Fruit fly (Drosophila melanogaster) whole organism, embryonic: ENCODE measurements around the gene Tm1.
A peak's percentile ranks its signal among the peaks of the same experiment; 100 is the strongest.

ENCODE experiments used
- CG10321 ChIP-seq: fragments of 200-800 bp; sonication (Bioruptor generic); IDR thresholded peaks from 2 replicates; pipeline ENCODE4 v1.3.6; 2022; ENCODE audit warnings: missing biosample characterization, missing genetic modification characterization
- CG11085 ChIP-seq: fragments of 200-800 bp; sonication (Bioruptor generic); IDR thresholded peaks from 2 replicates; pipeline ENCODE4 v1.3.6; 2022; ENCODE audit warnings: missing biosample characterization, missing genetic modification characterization
- CG11247 ChIP-seq: fragments of 200-800 bp; sonication (Bioruptor generic); IDR thresholded peaks from 2 replicates; pipeline ENCODE4 v1.3.6; 2022; ENCODE audit warnings: missing biosample characterization, missing genetic modification characterization
- CG11504 ChIP-seq: fragments of 200-800 bp; sonication (Bioruptor generic); optimal IDR thresholded peaks from 3 replicates; lab custom pipeline; 2019; ENCODE audit warnings: missing biosample characterization, mild to moderate bottlenecking, missing genetic modification characterization, moderate library complexity
- CG11723 ChIP-seq: fragments of 200-800 bp; sonication (Bioruptor generic); optimal IDR thresholded peaks from 2 replicates; lab custom pipeline; 2017; ENCODE audit warnings: missing biosample characterization, mild to moderate bottlenecking, missing genetic modification characterization
- CG1233 ChIP-seq: fragments of 200-800 bp; sonication (Bioruptor generic); optimal IDR thresholded peaks from 4 replicates; lab custom pipeline; 2018; ENCODE audit warnings: missing biosample characterization, mild to moderate bottlenecking, missing genetic modification characterization
- CG14667 ChIP-seq: fragments of 200-800 bp; sonication (Bioruptor generic); IDR thresholded peaks from 2 replicates; pipeline ENCODE4 v1.3.6; 2022; ENCODE audit warnings: missing biosample characterization, missing genetic modification characterization
- CG17385 ChIP-seq: fragments of 200-800 bp; sonication (Bioruptor generic); optimal IDR thresholded peaks from 3 replicates; lab custom pipeline; 2018; ENCODE audit warnings: missing biosample characterization, mild to moderate bottlenecking, missing genetic modification characterization
- CG2120 ChIP-seq: fragments of 200-800 bp; sonication (Bioruptor generic); optimal IDR thresholded peaks from 3 replicates; lab custom pipeline; 2016; ENCODE audit warnings: missing biosample characterization, missing genetic modification characterization
- CG2712 ChIP-seq: fragments of 200-800 bp; optimal IDR thresholded peaks from 3 replicates; lab custom pipeline; 2019; ENCODE audit warnings: missing biosample characterization, mild to moderate bottlenecking, missing genetic modification characterization, moderate library complexity
- CG31365 ChIP-seq: fragments of 200-800 bp; sonication (Bioruptor generic); optimal IDR thresholded peaks from 2 replicates; lab custom pipeline; 2018; ENCODE audit warnings: missing biosample characterization, mild to moderate bottlenecking, missing genetic modification characterization
- CG43689 ChIP-seq: fragments of 200-800 bp; sonication (Bioruptor generic); IDR thresholded peaks from 2 replicates; pipeline ENCODE4 v1.3.6; 2022; ENCODE audit warnings: missing biosample characterization, missing genetic modification characterization
- CG4424 ChIP-seq: fragments of 200-800 bp; sonication (Bioruptor generic); optimal IDR thresholded peaks from 3 replicates; lab custom pipeline; 2016; ENCODE audit warnings: missing biosample characterization, missing genetic modification characterization
- CG4707 ChIP-seq: fragments of 200-800 bp; sonication (Bioruptor generic); optimal IDR thresholded peaks from 2 replicates; lab custom pipeline; 2018; ENCODE audit warnings: missing biosample characterization, mild to moderate bottlenecking, missing genetic modification characterization, moderate library complexity
- CG5180 ChIP-seq: fragments of 200-800 bp; sonication (Bioruptor generic); optimal IDR thresholded peaks from 3 replicates; lab custom pipeline; 2017; ENCODE audit warnings: missing biosample characterization, missing genetic modification characterization, mild to moderate bottlenecking, moderate library complexity, missing genetic modification reagents
- CG6791 ChIP-seq: fragments of 200-800 bp; sonication (Bioruptor generic); IDR thresholded peaks from 3 replicates; pipeline ENCODE4 v1.3.6; 2022; ENCODE audit warnings: missing biosample characterization, missing genetic modification characterization; ENCODE audit not compliant: partially characterized antibody
- CG7839 ChIP-seq: fragments of 200-800 bp; sonication (Bioruptor generic); optimal IDR thresholded peaks from 3 replicates; lab custom pipeline; 2018; ENCODE audit warnings: missing biosample characterization, mild to moderate bottlenecking, missing genetic modification characterization, moderate library complexity
- CG8359 ChIP-seq: fragments of 200-800 bp; sonication (Bioruptor generic); optimal IDR thresholded peaks from 2 replicates; lab custom pipeline; 2017; ENCODE audit warnings: missing biosample characterization, mild to moderate bottlenecking, missing genetic modification characterization, borderline replicate concordance
- CG9727 ChIP-seq: fragments of 200-800 bp; sonication (Bioruptor generic); optimal IDR thresholded peaks from 3 replicates; lab custom pipeline; 2017; ENCODE audit warnings: missing biosample characterization, mild to moderate bottlenecking, missing genetic modification characterization
- Dbx ChIP-seq: fragments of 200-800 bp; sonication (Bioruptor generic); IDR thresholded peaks from 3 replicates; pipeline ENCODE4 v1.3.6; 2022; ENCODE audit warnings: missing biosample characterization, missing genetic modification characterization
- E2f2 ChIP-seq: fragments of 200-800 bp; sonication (Bioruptor generic); IDR thresholded peaks from 2 replicates; pipeline ENCODE4 v1.3.6; 2022; ENCODE audit warnings: missing biosample characterization, missing genetic modification characterization
- GATAe ChIP-seq: fragments of 200-800 bp; sonication (Bioruptor generic); conservative IDR thresholded peaks from 2 replicates; pipeline ENCODE4 v1.3.6; 2022; ENCODE audit warnings: missing biosample characterization, missing genetic modification characterization
- HLH4C ChIP-seq: fragments of 200-800 bp; sonication (Bioruptor generic); IDR thresholded peaks from 3 replicates; pipeline ENCODE4 v1.3.6; 2022; ENCODE audit warnings: missing biosample characterization, missing genetic modification characterization; ENCODE audit not compliant: partially characterized antibody
- HLH54F ChIP-seq: fragments of 200-800 bp; sonication (Bioruptor generic); optimal IDR thresholded peaks from 3 replicates; lab custom pipeline; 2016; ENCODE audit warnings: missing biosample characterization, missing genetic modification characterization
- Lpt ChIP-seq: fragments of >200 bp; optimal IDR thresholded peaks from 2 replicates; lab custom pipeline; 2018; ENCODE audit warnings: missing biosample characterization, missing genetic modification characterization
- Oli ChIP-seq: fragments of 200-800 bp; sonication (Bioruptor generic); optimal IDR thresholded peaks from 2 replicates; lab custom pipeline; 2018; ENCODE audit warnings: missing biosample characterization, mild to moderate bottlenecking, missing genetic modification characterization, moderate library complexity
- Sox100B ChIP-seq: fragments of 200-800 bp; sonication (Bioruptor generic); optimal IDR thresholded peaks from 3 replicates; lab custom pipeline; 2018; ENCODE audit warnings: missing biosample characterization, mild to moderate bottlenecking, missing genetic modification characterization
- Trl ChIP-seq, 3 experiments: fragments of >200 bp in 2 of 3; fragments of 200-800 bp in 1 of 3; sonication (Bioruptor generic) in 1 of 3; optimal IDR thresholded peaks; 2 replicates in 1 of 3; 3 replicates in 2 of 3; lab custom pipeline; 2016 to 2017; ENCODE audit warnings: missing biosample characterization in 1 of 3, missing genetic modification characterization in 1 of 3
- al ChIP-seq: fragments of 200-800 bp; sonication (Bioruptor generic); IDR thresholded peaks from 2 replicates; pipeline ENCODE4 v1.3.6; 2022; ENCODE audit warnings: missing biosample characterization, missing genetic modification characterization
- ap ChIP-seq: fragments of 200-800 bp; sonication (Bioruptor generic); IDR thresholded peaks from 2 replicates; pipeline ENCODE4 v1.3.6; 2022; ENCODE audit warnings: missing biosample characterization, missing genetic modification characterization
- ato ChIP-seq: fragments of 200-800 bp; sonication (Bioruptor generic); IDR thresholded peaks from 2 replicates; pipeline ENCODE4 v1.3.6; 2022; ENCODE audit warnings: missing biosample characterization, missing genetic modification characterization; ENCODE audit not compliant: partially characterized antibody
- az2 ChIP-seq: fragments of 200-800 bp; sonication (Bioruptor generic); optimal IDR thresholded peaks from 3 replicates; lab custom pipeline; 2016; ENCODE audit warnings: missing biosample characterization, missing genetic modification characterization
- cad ChIP-seq: fragments of >200 bp; optimal IDR thresholded peaks from 2 replicates; lab custom pipeline; 2017; ENCODE audit warnings: missing biosample characterization, missing genetic modification characterization
- cato ChIP-seq: fragments of 200-800 bp; sonication (Bioruptor generic); optimal IDR thresholded peaks from 2 replicates; lab custom pipeline; 2016; ENCODE audit warnings: missing biosample characterization, missing genetic modification characterization, borderline replicate concordance
- chm ChIP-seq: fragments of 200-800 bp; sonication (Bioruptor generic); IDR thresholded peaks from 2 replicates; pipeline ENCODE4 v1.3.6; 2022; ENCODE audit warnings: missing biosample characterization, missing genetic modification characterization
- crc ChIP-seq: fragments of 200-800 bp; sonication (Bioruptor generic); optimal IDR thresholded peaks from 2 replicates; lab custom pipeline; 2016; ENCODE audit warnings: missing biosample characterization, missing genetic modification characterization
- gcm ChIP-seq: fragments of 200-800 bp; sonication (Bioruptor generic); optimal IDR thresholded peaks from 2 replicates; lab custom pipeline; 2019; ENCODE audit warnings: missing biosample characterization, mild to moderate bottlenecking, missing genetic modification characterization, moderate library complexity
- her ChIP-seq: fragments of 200-800 bp; sonication (Bioruptor generic); optimal IDR thresholded peaks from 2 replicates; lab custom pipeline; 2016; ENCODE audit warnings: missing biosample characterization, missing genetic modification characterization
- hkb ChIP-seq, 2 experiments: fragments of 200-800 bp in 1 of 2; fragments of >200 bp in 1 of 2; sonication (Bioruptor generic) in 1 of 2; IDR thresholded peaks in 1 of 2; optimal IDR thresholded peaks in 1 of 2; 2 replicates each; pipeline versions ENCODE4 v1.3.6 to Lab custom; 2017 to 2022; ENCODE audit warnings: missing biosample characterization in 1 of 2, missing genetic modification characterization in 1 of 2
- jumu ChIP-seq: fragments of 200-800 bp; sonication (Bioruptor generic); optimal IDR thresholded peaks from 3 replicates; lab custom pipeline; 2016; ENCODE audit warnings: missing biosample characterization, missing genetic modification characterization
- lilli ChIP-seq: fragments of 200-800 bp; sonication (Bioruptor generic); optimal IDR thresholded peaks from 3 replicates; lab custom pipeline; 2016; ENCODE audit warnings: missing biosample characterization, missing genetic modification characterization
- phol ChIP-seq: fragments of 200-800 bp; sonication (Bioruptor generic); optimal IDR thresholded peaks from 3 replicates; lab custom pipeline; 2018; ENCODE audit warnings: missing biosample characterization, mild to moderate bottlenecking, missing genetic modification characterization, moderate library complexity
- prd ChIP-seq, 3 experiments: fragments of >200 bp in 2 of 3; fragments of 200-800 bp in 1 of 3; sonication (Bioruptor generic) in 1 of 3; optimal IDR thresholded peaks in 2 of 3; IDR thresholded peaks in 1 of 3; 2 replicates in 2 of 3; 3 replicates in 1 of 3; pipeline versions ENCODE4 v1.3.6 to Lab custom; 2017 to 2022; ENCODE audit warnings: missing biosample characterization in 1 of 3, missing genetic modification characterization in 1 of 3
- pros ChIP-seq: fragments of 200-800 bp; sonication (Bioruptor generic); optimal IDR thresholded peaks from 3 replicates; lab custom pipeline; 2019; ENCODE audit warnings: missing biosample characterization, mild to moderate bottlenecking, missing genetic modification characterization, moderate library complexity
- rib ChIP-seq: fragments of 200-800 bp; sonication (Bioruptor generic); IDR thresholded peaks from 2 replicates; pipeline ENCODE4 v1.3.6; 2022; ENCODE audit warnings: missing biosample characterization, missing genetic modification characterization
- sisA ChIP-seq: fragments of 200-800 bp; sonication (Bioruptor generic); IDR thresholded peaks from 2 replicates; pipeline ENCODE4 v1.3.6; 2022; ENCODE audit warnings: missing biosample characterization, missing genetic modification characterization
- sob ChIP-seq: fragments of 200-800 bp; sonication (Bioruptor generic); IDR thresholded peaks from 2 replicates; pipeline ENCODE4 v1.3.6; 2022; ENCODE audit warnings: missing biosample characterization, missing genetic modification characterization
- sqz ChIP-seq: fragments of 200-800 bp; sonication (Bioruptor generic); optimal IDR thresholded peaks from 3 replicates; lab custom pipeline; 2018; ENCODE audit warnings: missing biosample characterization, mild to moderate bottlenecking, missing genetic modification characterization
- tin ChIP-seq: fragments of 200-800 bp; sonication (Bioruptor generic); optimal IDR thresholded peaks from 3 replicates; lab custom pipeline; 2016; ENCODE audit warnings: missing biosample characterization, missing genetic modification characterization
- vnd ChIP-seq: fragments of 200-800 bp; sonication (Bioruptor generic); IDR thresholded peaks from 3 replicates; pipeline ENCODE4 v1.3.6; 2022; ENCODE audit warnings: missing biosample characterization, missing genetic modification characterization; ENCODE audit not compliant: partially characterized antibody

Gene Tm1

DNA sequence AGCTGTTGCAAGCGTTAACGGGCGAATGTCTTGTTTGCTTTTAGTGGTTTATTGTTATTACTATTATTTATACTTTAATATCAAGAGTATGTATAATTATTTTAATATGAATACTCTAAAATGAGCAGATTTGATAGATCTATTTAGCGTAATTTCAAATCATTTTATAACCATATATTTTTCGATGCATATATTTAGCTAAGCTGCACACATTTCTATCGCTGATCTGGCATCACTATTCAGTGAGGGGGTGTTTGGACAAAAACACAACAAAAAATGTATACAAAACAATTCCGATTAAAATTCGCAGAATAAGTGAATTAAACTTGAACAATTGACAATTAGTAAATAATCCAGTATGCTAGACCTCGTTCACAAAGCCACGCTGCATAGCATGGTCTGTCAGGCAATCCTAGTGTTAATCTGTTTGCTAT, 73.0 kb downstream of the Tm1 start, which contains the start of the genes Trs33 and Tmtc4 (continued):
- no peak for TF ChIP-seq Trl (optimal IDR thresholded peaks at IDR 0.05; lab: Kevin White, UChicago)
- TF ChIP-seq Trl (GFP tag; optimal IDR thresholded peaks at IDR 0.05; lab: Kevin White, UChicago): no peak
- no peak for TF ChIP-seq cad (GFP tag; lab: Kevin White, UChicago)
- TF ChIP-seq E2f2 (GFP tag; lab: Robert Waterston, UW): no peak
- TF ChIP-seq CG31365 (tag; lab: Kevin White, UChicago): no peak
- no peak for TF ChIP-seq ap (GFP tag; lab: Robert Waterston, UW)
- TF ChIP-seq CG7839 (tag; lab: Kevin White, UChicago): no peak
- TF ChIP-seq HLH4C (GFP tag; lab: Robert Waterston, UW): no peak
- TF ChIP-seq CG1233 (GFP tag; lab: Kevin White, UChicago): no peak
- peak; percentile 16 for TF ChIP-seq lilli (GFP tag; lab: Kevin White, UChicago)
- no peak for TF ChIP-seq Dbx (GFP tag; lab: Robert Waterston, UW)
- TF ChIP-seq ato (GFP tag; lab: Robert Waterston, UW): no peak
- no peak for TF ChIP-seq prd (optimal IDR thresholded peaks at IDR 0.05; lab: Kevin White, UChicago)
- TF ChIP-seq prd (GFP tag; IDR thresholded peaks at IDR 0.05; lab: Robert Waterston, UW): no peak
- TF ChIP-seq Oli (tag; lab: Kevin White, UChicago): no peak
- TF ChIP-seq CG2712 (tag; lab: Kevin White, UChicago): peak; percentile 66
- peak; percentile 38 for TF ChIP-seq phol
- no peak for TF ChIP-seq sob (GFP tag; lab: Robert Waterston, UW)
- TF ChIP-seq hkb (optimal IDR thresholded peaks at IDR 0.05; lab: Kevin White, UChicago): no peak
- no peak for TF ChIP-seq hkb (GFP tag; IDR thresholded peaks at IDR 0.05; lab: Robert Waterston, UW)
- no peak for TF ChIP-seq CG11085 (GFP tag; lab: Robert Waterston, UW)
- peak; percentile 48 for TF ChIP-seq gcm (GFP tag; lab: Kevin White, UChicago)
- TF ChIP-seq cato (GFP tag; lab: Kevin White, UChicago): no peak
- no peak for TF ChIP-seq CG10321 (GFP tag; lab: Robert Waterston, UW)
- no peak for TF ChIP-seq CG4707 (GFP tag; lab: Kevin White, UChicago)
- no peak for TF ChIP-seq CG11504 (tag; lab: Kevin White, UChicago)
- TF ChIP-seq tin (GFP tag; lab: Kevin White, UChicago): peak; percentile 21
- no peak for TF ChIP-seq sqz (GFP tag; lab: Kevin White, UChicago)
- peak; percentile 31; the same call in 1 of the 2 replicates for TF ChIP-seq CG11247 (GFP tag; lab: Robert Waterston, UW)
- no peak for TF ChIP-seq chm (GFP tag; lab: Robert Waterston, UW)
- no peak for TF ChIP-seq al (GFP tag; lab: Robert Waterston, UW)
- no peak for TF ChIP-seq sisA (GFP tag; lab: Robert Waterston, UW)
- no peak for TF ChIP-seq CG9727
- TF ChIP-seq Sox100B (GFP tag; lab: Kevin White, UChicago): no peak
- peak; percentile 22 for TF ChIP-seq az2 (GFP tag; lab: Kevin White, UChicago)
- TF ChIP-seq crc (GFP tag; lab: Kevin White, UChicago): no peak
- TF ChIP-seq GATAe: no peak
- TF ChIP-seq CG14667 (GFP tag; lab: Robert Waterston, UW): no peak
- TF ChIP-seq CG17385: peak; percentile 44
- no peak for TF ChIP-seq rib (GFP tag; lab: Robert Waterston, UW)
- peak; percentile 26 for TF ChIP-seq CG4424 (GFP tag; lab: Kevin White, UChicago)
- TF ChIP-seq HLH54F: no peak
- TF ChIP-seq jumu (GFP tag; lab: Kevin White, UChicago): no peak
- TF ChIP-seq CG11723 (GFP tag; lab: Kevin White, UChicago): peak; percentile 6
- TF ChIP-seq her (GFP tag; lab: Kevin White, UChicago): no peak
- peak; percentile 56 for TF ChIP-seq CG2120 (GFP tag; lab: Kevin White, UChicago)
- no peak for TF ChIP-seq pros (GFP tag; lab: Kevin White, UChicago)
- TF ChIP-seq Lpt: no peak
- TF ChIP-seq CG6791 (GFP tag; lab: Robert Waterston, UW): no peak
- no peak for TF ChIP-seq CG43689
- TF ChIP-seq CG8359 (GFP tag; lab: Kevin White, UChicago): no peak
- peak; percentile 70 for TF ChIP-seq CG5180 (GFP tag; lab: Kevin White, UChicago)
- TF ChIP-seq vnd (GFP tag; lab: Robert Waterston, UW): no peak
